Worm (Caenorhabditis elegans) whole organism, young adult: Measurements from ENCODE around the gene B0464.6.

Experiments
- B0261.1 ChIP-seq: sonication (generic microtip); optimal IDR thresholded peaks from 2 replicates; lab custom pipeline; 2016; ENCODE audit warnings: mild to moderate bottlenecking, missing genetic modification characterization, moderate library complexity, missing compliant biosample characterization
- B0336.3 ChIP-seq: fragments of 200-800 bp; sonication (Bioruptor generic); IDR thresholded peaks from 2 replicates; pipeline ENCODE4 v1.3.6; 2022; ENCODE audit warnings: missing genetic modification characterization, missing compliant biosample characterization
- D2030.7 ChIP-seq: fragments of 200-800 bp; sonication (Bioruptor generic); IDR thresholded peaks from 2 replicates; pipeline ENCODE4 v1.3.6; 2022; ENCODE audit warnings: missing genetic modification reagents, missing genetic modification characterization, missing compliant biosample characterization
- F10E7.11 ChIP-seq: sonication (generic microtip); optimal IDR thresholded peaks from 2 replicates; lab custom pipeline; 2017; ENCODE audit warnings: mild to moderate bottlenecking, missing genetic modification characterization, moderate library complexity, missing compliant biosample characterization
- F22D6.2 ChIP-seq: sonication (generic microtip); optimal IDR thresholded peaks from 2 replicates; lab custom pipeline; 2016; ENCODE audit warnings: mild to moderate bottlenecking, missing genetic modification characterization, missing compliant biosample characterization
- F55B11.4 ChIP-seq: sonication (generic microtip); optimal IDR thresholded peaks from 2 replicates; lab custom pipeline; 2016; ENCODE audit warnings: missing compliant biosample characterization, missing genetic modification characterization, borderline replicate concordance; ENCODE audit not compliant: insufficient read depth
- F57A8.1 ChIP-seq: fragments of 200-800 bp; sonication (Bioruptor generic); optimal IDR thresholded peaks from 2 replicates; lab custom pipeline; 2018; ENCODE audit warnings: mild to moderate bottlenecking, missing genetic modification characterization, moderate library complexity, missing compliant biosample characterization
- Y67H2A.10 ChIP-seq: fragments of 200-800 bp; sonication (Bioruptor generic); conservative IDR thresholded peaks from 2 replicates; pipeline ENCODE4 v1.3.6; 2022; ENCODE audit warnings: missing genetic modification reagents, missing genetic modification characterization, missing compliant biosample characterization
- Y79H2A.3 ChIP-seq: fragments of 200-800 bp; sonication (Bioruptor generic); conservative IDR thresholded peaks from 2 replicates; pipeline ENCODE4 v1.3.6; 2022; ENCODE audit warnings: missing genetic modification reagents, missing genetic modification characterization, missing compliant biosample characterization
- Y95B8A.8 ChIP-seq: fragments of 200-800 bp; sonication (Bioruptor generic); IDR thresholded peaks from 2 replicates; pipeline ENCODE4 v1.3.6; 2022; ENCODE audit warnings: missing genetic modification reagents, missing genetic modification characterization, missing compliant biosample characterization
- ZK185.1 ChIP-seq: sonication (generic microtip); optimal IDR thresholded peaks from 2 replicates; lab custom pipeline; 2016; ENCODE audit warnings: mild to moderate bottlenecking, missing genetic modification characterization, missing compliant biosample characterization; ENCODE audit not compliant: poor library complexity, severe bottlenecking
- aptf-3 ChIP-seq: fragments of 200-800 bp; sonication (Bioruptor generic); IDR thresholded peaks from 2 replicates; pipeline ENCODE4 v1.3.6; 2022; ENCODE audit warnings: missing genetic modification characterization, missing compliant biosample characterization
- atf-7 ChIP-seq: sonication (generic microtip); optimal IDR thresholded peaks from 2 replicates; lab custom pipeline; 2017; ENCODE audit warnings: mild to moderate bottlenecking, missing genetic modification characterization, missing compliant biosample characterization
- attf-3 ChIP-seq: fragments of 200-800 bp; sonication (Bioruptor generic); conservative IDR thresholded peaks from 2 replicates; pipeline ENCODE4 v1.3.6; 2022; ENCODE audit warnings: missing genetic modification reagents, missing genetic modification characterization, missing compliant biosample characterization
- attf-6 ChIP-seq: fragments of 200-800 bp; sonication (Bioruptor generic); IDR thresholded peaks from 2 replicates; pipeline ENCODE4 v1.3.6; 2022; ENCODE audit warnings: missing genetic modification reagents, missing genetic modification characterization, missing compliant biosample characterization
- ccch-3 ChIP-seq: fragments of 200-800 bp; sonication (Bioruptor generic); optimal IDR thresholded peaks from 2 replicates; lab custom pipeline; 2018; ENCODE audit warnings: mild to moderate bottlenecking, missing genetic modification characterization, missing compliant biosample characterization
- ceh-100 ChIP-seq: fragments of 200-800 bp; sonication (Bioruptor generic); IDR thresholded peaks from 2 replicates; pipeline ENCODE4 v1.3.6; 2022; ENCODE audit warnings: missing genetic modification reagents, missing genetic modification characterization, missing compliant biosample characterization
- ceh-58 ChIP-seq: fragments of 200-800 bp; sonication (Bioruptor generic); IDR thresholded peaks from 2 replicates; pipeline ENCODE4 v1.3.6; 2022; ENCODE audit warnings: missing genetic modification characterization, missing compliant biosample characterization
- ceh-79 ChIP-seq: sonication (generic microtip); optimal IDR thresholded peaks from 2 replicates; lab custom pipeline; 2017; ENCODE audit warnings: mild to moderate bottlenecking, missing genetic modification characterization, missing compliant biosample characterization
- die-1 ChIP-seq: sonication (generic microtip); optimal IDR thresholded peaks from 2 replicates; lab custom pipeline; 2016; ENCODE audit warnings: missing genotype, mild to moderate bottlenecking, missing genetic modification characterization, missing compliant biosample characterization
- dpl-1 ChIP-seq: fragments of 150-350 bp; optimal IDR thresholded peaks from 2 replicates; lab custom pipeline; 2014; ENCODE audit warnings: missing biosample characterization, missing genetic modification reagents, missing genetic modification characterization
- ekl-4 ChIP-seq: fragments of 200-800 bp; sonication (Bioruptor generic); IDR thresholded peaks from 2 replicates; pipeline ENCODE4 v1.3.6; 2022; ENCODE audit warnings: missing genetic modification reagents, missing genetic modification characterization, missing compliant biosample characterization
- fkh-3 ChIP-seq: sonication (generic microtip); optimal IDR thresholded peaks from 2 replicates; lab custom pipeline; 2016; ENCODE audit warnings: mild to moderate bottlenecking, missing genetic modification characterization, missing compliant biosample characterization
- gei-17 ChIP-seq: fragments of 200-800 bp; sonication (Bioruptor generic); optimal IDR thresholded peaks from 2 replicates; lab custom pipeline; 2018; ENCODE audit warnings: mild to moderate bottlenecking, missing genetic modification characterization, missing compliant biosample characterization
- him-1 ChIP-seq: sonication (generic microtip); optimal IDR thresholded peaks from 2 replicates; lab custom pipeline; 2016; ENCODE audit warnings: missing genotype, missing genetic modification reagents, missing genetic modification characterization, missing compliant biosample characterization
- hsf-1 ChIP-seq: fragments of 200-800 bp; sonication (Bioruptor generic); IDR thresholded peaks from 2 replicates; pipeline ENCODE4 v1.3.6; 2022; ENCODE audit warnings: missing genetic modification reagents, missing genetic modification characterization, missing compliant biosample characterization
- lin-26 ChIP-seq: fragments of 200-800 bp; sonication (Bioruptor generic); IDR thresholded peaks from 2 replicates; pipeline ENCODE4 v1.3.6; 2022; ENCODE audit warnings: missing genetic modification reagents, missing genetic modification characterization, missing compliant biosample characterization
- lin-54 ChIP-seq: fragments of 200-800 bp; sonication (Bioruptor generic); optimal IDR thresholded peaks from 2 replicates; lab custom pipeline; 2018; ENCODE audit warnings: mild to moderate bottlenecking, missing genetic modification characterization, missing compliant biosample characterization
- lir-1 ChIP-seq: fragments of 200-800 bp; sonication (Bioruptor generic); conservative IDR thresholded peaks from 2 replicates; pipeline ENCODE4 v1.3.6; 2022; ENCODE audit warnings: missing genetic modification reagents, missing genetic modification characterization, missing compliant biosample characterization
- lsy-27 ChIP-seq: sonication (generic microtip); optimal IDR thresholded peaks from 2 replicates; lab custom pipeline; 2017; ENCODE audit warnings: missing genetic modification characterization, mild to moderate bottlenecking, missing compliant biosample characterization, antibody characterized with exemption, missing genotype, borderline replicate concordance; ENCODE audit not compliant: insufficient read depth
- madf-3 ChIP-seq: fragments of 200-800 bp; sonication (Bioruptor generic); IDR thresholded peaks from 2 replicates; pipeline ENCODE4 v1.3.6; 2022; ENCODE audit warnings: missing genetic modification reagents, missing genetic modification characterization, missing compliant biosample characterization
- madf-6 ChIP-seq: fragments of 200-800 bp; sonication (Bioruptor generic); IDR thresholded peaks from 2 replicates; pipeline ENCODE4 v1.3.6; 2022; ENCODE audit warnings: missing genetic modification reagents, missing genetic modification characterization, missing compliant biosample characterization
- madf-8 ChIP-seq: fragments of 200-800 bp; sonication (Bioruptor generic); conservative IDR thresholded peaks from 2 replicates; pipeline ENCODE4 v1.3.6; 2022; ENCODE audit warnings: missing genetic modification reagents, missing genetic modification characterization, missing compliant biosample characterization
- nfya-2 ChIP-seq: fragments of 200-800 bp; sonication (Bioruptor generic); IDR thresholded peaks from 2 replicates; pipeline ENCODE4 v1.3.6; 2022; ENCODE audit warnings: missing genetic modification reagents, missing genetic modification characterization, missing compliant biosample characterization
- nfyb-1 ChIP-seq: fragments of 200-800 bp; sonication (Bioruptor generic); IDR thresholded peaks from 2 replicates; pipeline ENCODE4 v1.3.6; 2022; ENCODE audit warnings: missing genetic modification reagents, missing genetic modification characterization, missing compliant biosample characterization
- nhr-120 ChIP-seq: fragments of 200-800 bp; sonication (Bioruptor generic); IDR thresholded peaks from 2 replicates; pipeline ENCODE4 v1.3.6; 2022; ENCODE audit warnings: missing genetic modification characterization, missing compliant biosample characterization
- nhr-90 ChIP-seq: sonication (generic microtip); optimal IDR thresholded peaks from 2 replicates; lab custom pipeline; 2016; ENCODE audit warnings: missing genotype, mild to moderate bottlenecking, missing genetic modification characterization, missing compliant biosample characterization
- pha-4 ChIP-seq: fragments of 150-350 bp; sonication (generic microtip); optimal IDR thresholded peaks from 2 replicates; lab custom pipeline; 2014; ENCODE audit warnings: missing biosample characterization, missing genetic modification reagents, missing genetic modification characterization
- rcor-1 ChIP-seq: fragments of 200-800 bp; sonication (Bioruptor generic); IDR thresholded peaks from 2 replicates; pipeline ENCODE4 v1.3.6; 2022; ENCODE audit warnings: missing genetic modification reagents, missing genetic modification characterization, missing compliant biosample characterization
- repo-1 ChIP-seq: sonication (generic microtip); optimal IDR thresholded peaks from 2 replicates; lab custom pipeline; 2017; ENCODE audit warnings: mild to moderate bottlenecking, missing genetic modification characterization, missing compliant biosample characterization
- snpc-1.3 ChIP-seq: sonication (generic microtip); optimal IDR thresholded peaks from 2 replicates; lab custom pipeline; 2017; ENCODE audit warnings: missing genetic modification characterization, mild to moderate bottlenecking, missing compliant biosample characterization, antibody characterized with exemption, moderate library complexity, missing genotype, missing genetic modification reagents; ENCODE audit not compliant: insufficient read depth
- snpc-3.4 ChIP-seq: sonication (generic microtip); optimal IDR thresholded peaks from 2 replicates; lab custom pipeline; 2017; ENCODE audit warnings: missing genetic modification characterization, mild to moderate bottlenecking, missing compliant biosample characterization, antibody characterized with exemption, moderate library complexity, missing genotype, missing genetic modification reagents
- somi-1 ChIP-seq: fragments of 200-800 bp; sonication (Bioruptor generic); optimal IDR thresholded peaks from 2 replicates; lab custom pipeline; 2018; ENCODE audit warnings: mild to moderate bottlenecking, missing genetic modification characterization, missing compliant biosample characterization
- tbp1 ChIP-seq: fragments of 200-800 bp; sonication (Bioruptor generic); optimal IDR thresholded peaks from 2 replicates; lab custom pipeline; 2018; ENCODE audit warnings: mild to moderate bottlenecking, missing genetic modification characterization, missing compliant biosample characterization
- unc-130 ChIP-seq: sonication (generic microtip); optimal IDR thresholded peaks from 2 replicates; lab custom pipeline; 2016; ENCODE audit warnings: missing genetic modification reagents, missing genetic modification characterization, missing compliant biosample characterization
- zim-3 ChIP-seq: sonication (generic microtip); optimal IDR thresholded peaks from 2 replicates; lab custom pipeline; 2017; ENCODE audit warnings: mild to moderate bottlenecking, missing genetic modification characterization, moderate library complexity, missing compliant biosample characterization
- ztf-18 ChIP-seq: sonication (generic microtip); optimal IDR thresholded peaks from 2 replicates; lab custom pipeline; 2016; ENCODE audit warnings: missing genotype, mild to moderate bottlenecking, missing genetic modification characterization, missing compliant biosample characterization
- ztf-3 ChIP-seq: fragments of 200-800 bp; sonication (Bioruptor generic); optimal IDR thresholded peaks from 2 replicates; lab custom pipeline; 2018; ENCODE audit warnings: mild to moderate bottlenecking, missing genetic modification characterization, missing compliant biosample characterization

B0464.6 gene

DNA sequence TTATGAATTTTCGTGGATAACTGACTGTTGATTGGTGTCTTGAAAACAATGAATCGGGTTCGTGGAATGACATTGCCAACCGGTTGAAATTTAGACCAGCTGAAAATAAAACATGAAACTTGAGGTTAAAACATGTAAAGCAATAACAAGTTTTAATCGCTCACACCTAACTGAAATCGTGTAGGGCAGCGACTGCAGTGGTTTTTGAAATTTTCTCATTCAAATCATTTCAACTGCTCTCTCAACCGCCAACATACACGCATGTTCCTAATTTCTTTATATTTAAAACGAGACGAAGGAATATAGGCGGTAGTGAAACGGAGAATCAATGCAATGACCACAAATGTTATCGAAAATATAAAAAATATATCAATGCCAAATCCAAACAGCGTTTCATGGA is 22.9 kb downstream of the B0464.6 start:
- no peak for TF ChIP-seq Y67H2A.10 (GFP tag; lab: Robert Waterston, UW)
- 0 out of 2 replicates have a peak, but pooled peaks have one; percentile 33 for TF ChIP-seq madf-3 (GFP tag; lab: Robert Waterston, UW)
- no peak for TF ChIP-seq ccch-3 (GFP tag; lab: Kevin White, UChicago)
- peak; percentile 57; the same call in 1 of the 2 replicates for TF ChIP-seq lin-26 (GFP tag; lab: Robert Waterston, UW)
- no peak for TF ChIP-seq Y79H2A.3 (GFP tag; lab: Robert Waterston, UW)
- peak; percentile 45 for TF ChIP-seq atf-7 (tag; lab: Kevin White, UChicago)
- no peak for TF ChIP-seq gei-17
- peak; percentile 45; the same call in 1 of the 2 replicates for TF ChIP-seq nfyb-1 (GFP tag; lab: Robert Waterston, UW)
- TF ChIP-seq ekl-4: peak; percentile 30; the same call in 1 of the 2 replicates
- TF ChIP-seq ceh-79: peak; percentile 45
- TF ChIP-seq snpc-1.3 (tag; lab: Kevin White, UChicago): peak; percentile 39
- peak; percentile 74 for TF ChIP-seq madf-6
- TF ChIP-seq him-1 (tag; lab: Kevin White, UChicago): no peak
- no peak for TF ChIP-seq ceh-58 (GFP tag; lab: Robert Waterston, UW)
- no peak for TF ChIP-seq pha-4 (tag; lab: Kevin White, UChicago)
- no peak for TF ChIP-seq F55B11.4 (tag; lab: Kevin White, UChicago)
- TF ChIP-seq hsf-1 (GFP tag; lab: Robert Waterston, UW): 0 out of 2 replicates have a peak, but pooled peaks have one; percentile 34
- no peak for TF ChIP-seq unc-130 (GFP tag; lab: Kevin White, UChicago)
- TF ChIP-seq nfya-2 (GFP tag; lab: Robert Waterston, UW): 0 out of 2 replicates have a peak, but pooled peaks have one; percentile 35
- TF ChIP-seq rcor-1 (GFP tag; lab: Robert Waterston, UW): no peak
- TF ChIP-seq madf-8 (GFP tag; lab: Robert Waterston, UW): peak; percentile 19; the same call in 1 of the 2 replicates
- TF ChIP-seq F22D6.2 (tag; lab: Kevin White, UChicago): no peak
- no peak for TF ChIP-seq Y95B8A.8 (GFP tag; lab: Robert Waterston, UW)
- TF ChIP-seq F10E7.11: no peak
- TF ChIP-seq B0336.3 (GFP tag; lab: Robert Waterston, UW): peak; percentile 38
- TF ChIP-seq ztf-18: peak; percentile 48
- peak; percentile 0 for TF ChIP-seq tbp1 (GFP tag; lab: Kevin White, UChicago)
- no peak for TF ChIP-seq attf-6 (GFP tag; lab: Robert Waterston, UW)
- no peak for TF ChIP-seq dpl-1 (GFP tag; lab: Kevin White, UChicago)
- peak; percentile 37 for TF ChIP-seq lin-54
- no peak for TF ChIP-seq aptf-3 (GFP tag; lab: Robert Waterston, UW)
- no peak for TF ChIP-seq D2030.7
- TF ChIP-seq fkh-3 (tag; lab: Kevin White, UChicago): no peak

DNA sequence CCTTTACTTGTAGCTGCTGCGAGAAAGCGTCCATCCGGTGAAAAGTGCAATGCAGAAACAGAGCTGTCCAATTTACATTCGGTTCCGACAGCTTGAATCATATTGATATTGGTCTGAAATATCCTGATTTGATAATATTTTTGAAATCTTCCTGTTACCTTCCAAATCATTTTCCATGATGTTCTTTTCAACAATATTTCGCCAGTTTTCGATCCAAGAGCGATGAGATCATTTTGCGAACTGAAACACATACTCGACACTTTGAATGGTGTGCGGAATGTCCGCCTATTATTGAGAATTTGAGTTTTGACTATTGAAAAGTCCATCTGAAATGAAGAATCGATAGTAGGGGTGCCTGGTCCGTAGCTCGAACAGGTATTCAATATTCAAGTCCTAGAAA is 24.6 kb downstream of the B0464.6 start, which contains the start of gene emb-30:
TSS of gene emb-30 (minus strand) at position 328 of the 400 bp plus-strand sequence.
- TF ChIP-seq snpc-3.4 (no peak), zim-3 (tag; lab: Kevin White, UChicago) (no peak), nfyb-1 (GFP tag; lab: Robert Waterston, UW) (no peak), gei-17 (no peak), B0261.1 (tag; lab: Kevin White, UChicago) (no peak), lir-1 (GFP tag; lab: Robert Waterston, UW) (no peak), F57A8.1 (GFP tag; lab: Kevin White, UChicago) (no peak), madf-8 (GFP tag; lab: Robert Waterston, UW) (no peak), lsy-27 (tag; lab: Kevin White, UChicago) (no peak), nhr-90 (tag; lab: Kevin White, UChicago) (no peak), nhr-120 (GFP tag; lab: Robert Waterston, UW) (no peak), ZK185.1 (tag; lab: Kevin White, UChicago) (no peak), attf-3 (no peak), ztf-3 (GFP tag; lab: Kevin White, UChicago) (no peak), die-1 (tag; lab: Kevin White, UChicago) (no peak), ceh-100 (GFP tag; lab: Robert Waterston, UW) (no peak), somi-1 (no peak), F55B11.4 (tag; lab: Kevin White, UChicago) (no peak), repo-1 (tag; lab: Kevin White, UChicago) (peak; percentile 66)
